Worm (Caenorhabditis elegans) whole organism, young adult: ENCODE data around the gene col-180.

Source experiments
- F22D6.2 ChIP-seq: sonication (generic microtip); optimal IDR thresholded peaks from 2 replicates; lab custom pipeline; 2016; ENCODE audit warnings: mild to moderate bottlenecking, missing genetic modification characterization, missing compliant biosample characterization
- F57C9.4 ChIP-seq: sonication (generic microtip); optimal IDR thresholded peaks from 2 replicates; lab custom pipeline; 2017; ENCODE audit warnings: mild to moderate bottlenecking, missing genetic modification characterization, missing compliant biosample characterization
- K12H6.12 ChIP-seq: fragments of 200-800 bp; sonication (Bioruptor generic); optimal IDR thresholded peaks from 2 replicates; lab custom pipeline; 2018; ENCODE audit warnings: mild to moderate bottlenecking, missing genetic modification characterization, missing compliant biosample characterization
- Y53G8AR.9 ChIP-seq: fragments of 200-800 bp; sonication (Bioruptor generic); conservative IDR thresholded peaks from 2 replicates; pipeline ENCODE4 v1.3.6; 2022; ENCODE audit warnings: missing genetic modification reagents, missing genetic modification characterization, missing compliant biosample characterization
- aptf-2 ChIP-seq: fragments of 200-800 bp; sonication (Bioruptor generic); conservative IDR thresholded peaks from 2 replicates; pipeline ENCODE4 v1.3.6; 2022; ENCODE audit warnings: missing genetic modification reagents, missing genetic modification characterization, missing compliant biosample characterization
- ceh-40 ChIP-seq: fragments of 200-800 bp; sonication (Bioruptor generic); IDR thresholded peaks from 2 replicates; pipeline ENCODE4 v1.3.6; 2022; ENCODE audit warnings: missing genetic modification characterization, missing compliant biosample characterization
- ceh-58 ChIP-seq: fragments of 200-800 bp; sonication (Bioruptor generic); IDR thresholded peaks from 2 replicates; pipeline ENCODE4 v1.3.6; 2022; ENCODE audit warnings: missing genetic modification characterization, missing compliant biosample characterization
- hlh-12 ChIP-seq: sonication (generic microtip); optimal IDR thresholded peaks from 2 replicates; lab custom pipeline; 2016; ENCODE audit warnings: missing genetic modification characterization, missing compliant biosample characterization
- madf-6 ChIP-seq: fragments of 200-800 bp; sonication (Bioruptor generic); IDR thresholded peaks from 2 replicates; pipeline ENCODE4 v1.3.6; 2022; ENCODE audit warnings: missing genetic modification reagents, missing genetic modification characterization, missing compliant biosample characterization
- tbp1 ChIP-seq: fragments of 200-800 bp; sonication (Bioruptor generic); optimal IDR thresholded peaks from 2 replicates; lab custom pipeline; 2018; ENCODE audit warnings: mild to moderate bottlenecking, missing genetic modification characterization, missing compliant biosample characterization
- unc-62 ChIP-seq: fragments of 150-350 bp; optimal IDR thresholded peaks from 2 replicates; lab custom pipeline; 2014; ENCODE audit warnings: missing biosample characterization, missing genetic modification reagents, missing genetic modification characterization
- ztf-18 ChIP-seq: sonication (generic microtip); optimal IDR thresholded peaks from 2 replicates; lab custom pipeline; 2016; ENCODE audit warnings: missing genotype, mild to moderate bottlenecking, missing genetic modification characterization, missing compliant biosample characterization
- ztf-26 ChIP-seq: sonication (generic microtip); optimal IDR thresholded peaks from 2 replicates; lab custom pipeline; 2017; ENCODE audit warnings: missing genetic modification characterization, missing compliant biosample characterization

ce11 chrX:11693092-11693491 lies 19.0 kb downstream of the col-180 start, which contains the start of gene smcl-1:
- no peak for TF ChIP-seq ceh-40
- no peak for TF ChIP-seq ztf-26
- TF ChIP-seq Y53G8AR.9 (GFP tag; lab: Robert Waterston, UW): no peak
- no peak for TF ChIP-seq tbp1 (GFP tag; lab: Kevin White, UChicago)
- TF ChIP-seq ceh-58 (GFP tag; lab: Robert Waterston, UW): no peak
- TF ChIP-seq K12H6.12 (tag; lab: Kevin White, UChicago): no peak
- no peak for TF ChIP-seq hlh-12 (tag; lab: Kevin White, UChicago)
- TF ChIP-seq unc-62: no peak
- TF ChIP-seq F22D6.2 (tag; lab: Kevin White, UChicago): no peak
- TF ChIP-seq madf-6 (GFP tag; lab: Robert Waterston, UW): no peak
- no peak for TF ChIP-seq F57C9.4 (tag; lab: Kevin White, UChicago)
- TF ChIP-seq aptf-2 (GFP tag; lab: Robert Waterston, UW): no peak
- TF ChIP-seq ztf-18 (tag; lab: Kevin White, UChicago): no peak
